Worm (Caenorhabditis elegans) whole organism, mixed stage, embryonic: ENCODE measurements around the gene ncs-6.

Experiments
- ceh-83 ChIP-seq: fragments of 200-800 bp; sonication (Bioruptor generic); optimal IDR thresholded peaks from 2 replicates; lab custom pipeline; 2018; ENCODE audit warnings: mild to moderate bottlenecking, missing genetic modification characterization, missing compliant biosample characterization
- elt-3 ChIP-seq: fragments of 150-350 bp; optimal IDR thresholded peaks from 2 replicates; lab custom pipeline; 2014; ENCODE audit warnings: missing biosample characterization, missing genetic modification characterization
- lin-32 ChIP-seq: fragments of 200-800 bp; sonication (Bioruptor generic); optimal IDR thresholded peaks from 2 replicates; lab custom pipeline; 2018; ENCODE audit warnings: mild to moderate bottlenecking, missing genetic modification characterization, missing compliant biosample characterization
- nhr-12 ChIP-seq: fragments of 150-350 bp; optimal IDR thresholded peaks from 2 replicates; lab custom pipeline; 2014; ENCODE audit warnings: missing biosample characterization, missing genetic modification characterization
- unc-39 ChIP-seq: fragments of 150-350 bp; optimal IDR thresholded peaks from 2 replicates; lab custom pipeline; 2014; ENCODE audit warnings: missing biosample characterization, missing genetic modification characterization
- unc-62 ChIP-seq: fragments of 150-350 bp; optimal IDR thresholded peaks from 2 replicates; lab custom pipeline; 2014; ENCODE audit warnings: missing biosample characterization, missing genetic modification reagents, missing genetic modification characterization

ce11 chrII:3524097-3524496, 4.2 kb downstream of the ncs-6 start, which contains the start of gene col-72:
- TF ChIP-seq nhr-12 (tag; lab: Kevin White, UChicago) = no peak
- TF ChIP-seq elt-3 (tag; lab: Kevin White, UChicago) = no peak
- no peak for TF ChIP-seq lin-32
- no peak for TF ChIP-seq ceh-83 (GFP tag; lab: Kevin White, UChicago)
- no peak for TF ChIP-seq unc-39 (tag; lab: Kevin White, UChicago)
- no peak for TF ChIP-seq unc-62 (GFP tag; lab: Kevin White, UChicago)
